Worm (Caenorhabditis elegans): ENCODE results near the gene twk-35.

- TF ChIP-seq zag-1 (tag; optimal IDR thresholded peaks at IDR 0.05), result no peak
- no peak for TF ChIP-seq nhr-90 (tag; optimal IDR thresholded peaks at IDR 0.05; ENCODE audit: poor library complexity)
- TF ChIP-seq snpc-4 (tag; optimal IDR thresholded peaks at IDR 0.05), result no peak
- no peak for TF ChIP-seq mdl-1 (tag; optimal IDR thresholded peaks at IDR 0.05)
- no peak for TF ChIP-seq C04F5.9 (tag; optimal IDR thresholded peaks at IDR 0.05)
- TF ChIP-seq lin-39 (tag; optimal IDR thresholded peaks at IDR 0.05), result no peak
- TF ChIP-seq ces-1 (GFP tag; optimal IDR thresholded peaks at IDR 0.05), result no peak
- TF ChIP-seq fkh-8 (tag; optimal IDR thresholded peaks at IDR 0.05), result no peak
- TF ChIP-seq ceh-90 (tag; optimal IDR thresholded peaks at IDR 0.05), result no peak
- no peak for TF ChIP-seq unc-86 (tag; optimal IDR thresholded peaks at IDR 0.05)
- TF ChIP-seq irx-1 (tag; optimal IDR thresholded peaks at IDR 0.05), result no peak
Measured at ce11 chrV:20826618-20827017, 36.2 kb upstream of the twk-35 start.

Data from whole organism, L1 larva.